Fruit fly (Drosophila melanogaster): Measurements from ENCODE around the gene gdrd.

gdrd gene

dm6 chr3L:14706461-14706880 lies 15.3 kb downstream of the gdrd start (continued):
- TF ChIP-seq lilli (GFP tag; optimal IDR thresholded peaks at IDR 0.05): no peak
- no peak for TF ChIP-seq H2.0 (GFP tag; IDR thresholded peaks at IDR 0.05)
- TF ChIP-seq Atf6 (GFP tag; IDR thresholded peaks at IDR 0.05): no peak
- TF ChIP-seq corto (GFP tag; optimal IDR thresholded peaks at IDR 0.05): no peak
- no peak for TF ChIP-seq Dfd (GFP tag; optimal IDR thresholded peaks at IDR 0.05)
- no peak for TF ChIP-seq slp2 (GFP tag; optimal IDR thresholded peaks at IDR 0.05)
- TF ChIP-seq vfl (GFP tag; optimal IDR thresholded peaks at IDR 0.05): no peak
- TF ChIP-seq ab (GFP tag; optimal IDR thresholded peaks at IDR 0.05): no peak
- TF ChIP-seq CG12104 (GFP tag; optimal IDR thresholded peaks at IDR 0.05): no peak
- TF ChIP-seq CG18599 (GFP tag; optimal IDR thresholded peaks at IDR 0.05): peak; percentile 36
- no peak for TF ChIP-seq CG17186 (GFP tag; optimal IDR thresholded peaks at IDR 0.05)
- no peak for TF ChIP-seq NC2β (GFP tag; optimal IDR thresholded peaks at IDR 0.05)
- no peak for TF ChIP-seq GATAe (GFP tag; conservative IDR thresholded peaks at IDR 0.05)
- TF ChIP-seq YL-1 (GFP tag; optimal IDR thresholded peaks at IDR 0.05): no peak
- TF ChIP-seq CkIIα-i1 (GFP tag; IDR thresholded peaks at IDR 0.05): no peak
- TF ChIP-seq CG6854 (GFP tag; optimal IDR thresholded peaks at IDR 0.05): peak; percentile 47
- no peak for TF ChIP-seq jumu (GFP tag; optimal IDR thresholded peaks at IDR 0.05)
- no peak for TF ChIP-seq CG7987 (GFP tag; optimal IDR thresholded peaks at IDR 0.05)
- TF ChIP-seq CG12744 (GFP tag; optimal IDR thresholded peaks at IDR 0.05): no peak
- TF ChIP-seq CG14965 (GFP tag; optimal IDR thresholded peaks at IDR 0.05; ENCODE audit: borderline replicate concordance): no peak
- no peak for TF ChIP-seq dati (GFP tag; IDR thresholded peaks at IDR 0.05)
- peak; percentile 15 for TF ChIP-seq schlank (tag; optimal IDR thresholded peaks at IDR 0.05)
- TF ChIP-seq jigr1 (GFP tag; IDR thresholded peaks at IDR 0.05): no peak
- TF ChIP-seq Drgx (GFP tag; IDR thresholded peaks at IDR 0.05): no peak
- no peak for TF ChIP-seq yki (optimal IDR thresholded peaks at IDR 0.05)
- TF ChIP-seq CG12236 (GFP tag; optimal IDR thresholded peaks at IDR 0.05): no peak
- no peak for TF ChIP-seq Sox102F (GFP tag; optimal IDR thresholded peaks at IDR 0.05)
- no peak for TF ChIP-seq Spps (tag; optimal IDR thresholded peaks at IDR 0.05)
- TF ChIP-seq row (GFP tag; IDR thresholded peaks at IDR 0.05): no peak
- TF ChIP-seq Dek (tag; optimal IDR thresholded peaks at IDR 0.05): no peak
- TF ChIP-seq mirr (GFP tag; optimal IDR thresholded peaks at IDR 0.05): no peak
- peak; percentile 48 for TF ChIP-seq sna (GFP tag; IDR thresholded peaks at IDR 0.05; ENCODE audit: partially characterized antibody)
- no peak for TF ChIP-seq CG31441 (GFP tag; IDR thresholded peaks at IDR 0.05)
- no peak for TF ChIP-seq CG18619 (GFP tag; optimal IDR thresholded peaks at IDR 0.05)
- no peak for TF ChIP-seq tll (GFP tag; optimal IDR thresholded peaks at IDR 0.05)
- no peak for TF ChIP-seq CHES-1-like (GFP tag; optimal IDR thresholded peaks at IDR 0.05)
- TF ChIP-seq rib (GFP tag; IDR thresholded peaks at IDR 0.05): peak; percentile 34; the same call in 1 of the 2 replicates
- no peak for TF ChIP-seq hb (GFP tag; IDR thresholded peaks at IDR 0.05; ENCODE audit: partially characterized antibody)
- TF ChIP-seq oc (tag; optimal IDR thresholded peaks at IDR 0.05): no peak
- no peak for TF ChIP-seq zfh2 (GFP tag; optimal IDR thresholded peaks at IDR 0.05)
- TF ChIP-seq CG16779 (GFP tag; IDR thresholded peaks at IDR 0.05): peak; percentile 58; the same call in 1 of the 2 replicates
- no peak for TF ChIP-seq CG14710 (tag; optimal IDR thresholded peaks at IDR 0.05)
- no peak for TF ChIP-seq az2 (GFP tag; optimal IDR thresholded peaks at IDR 0.05)
- TF ChIP-seq tin (GFP tag; optimal IDR thresholded peaks at IDR 0.05): no peak
- TF ChIP-seq CG32772 (GFP tag; IDR thresholded peaks at IDR 0.05): no peak
- no peak for TF ChIP-seq MBD-R2 (GFP tag; IDR thresholded peaks at IDR 0.05)
- TF ChIP-seq CG16813 (GFP tag; IDR thresholded peaks at IDR 0.05; ENCODE audit: partially characterized antibody): no peak
- TF ChIP-seq Hmx (GFP tag; optimal IDR thresholded peaks at IDR 0.05): no peak
- no peak for TF ChIP-seq PHDP (tag; optimal IDR thresholded peaks at IDR 0.05)
- no peak for TF ChIP-seq bigmax (GFP tag; optimal IDR thresholded peaks at IDR 0.05)
- TF ChIP-seq Ptx1 (GFP tag; IDR thresholded peaks at IDR 0.05): no peak
- TF ChIP-seq chm (GFP tag; IDR thresholded peaks at IDR 0.05): no peak
- no peak for TF ChIP-seq eve (GFP tag; optimal IDR thresholded peaks at IDR 0.05)
